Fruit fly (Drosophila melanogaster) ovary, adult (tissue): ENCODE measurements around the gene mTerf5.

Source experiments
- CG17801 ChIP-seq: fragments of 200-800 bp; optimal IDR thresholded peaks from 2 replicates; lab custom pipeline; 2019; ENCODE audit warnings: missing biosample characterization, mild to moderate bottlenecking, missing genetic modification characterization, moderate library complexity; ENCODE audit not compliant: partially characterized antibody

Gene mTerf5

DNA sequence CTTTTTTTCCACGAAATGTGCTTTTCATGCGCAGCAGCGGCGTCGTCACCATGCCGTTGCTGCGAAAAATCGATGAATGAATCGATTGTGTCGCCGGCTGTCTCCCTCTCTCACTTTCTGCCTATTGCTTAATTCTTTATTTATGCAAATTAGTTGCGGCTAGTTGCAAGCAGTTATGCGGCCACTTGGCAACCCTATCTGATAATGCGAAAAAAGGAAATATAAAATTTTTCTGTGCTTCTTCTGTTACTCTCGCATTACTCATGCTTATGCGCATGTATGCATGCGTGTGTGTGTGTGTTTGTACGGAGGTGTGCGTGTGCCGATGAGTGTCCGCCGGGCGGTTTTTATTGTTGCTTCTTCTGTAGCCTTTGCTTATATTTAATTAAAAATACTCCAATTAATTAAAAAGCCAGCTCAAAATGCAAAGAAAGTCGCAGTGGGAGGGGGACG lies 20.3 kb upstream of the mTerf5 start:
- TF ChIP-seq CG17801 (GFP tag; lab: Kevin White, UChicago): no peak

DNA sequence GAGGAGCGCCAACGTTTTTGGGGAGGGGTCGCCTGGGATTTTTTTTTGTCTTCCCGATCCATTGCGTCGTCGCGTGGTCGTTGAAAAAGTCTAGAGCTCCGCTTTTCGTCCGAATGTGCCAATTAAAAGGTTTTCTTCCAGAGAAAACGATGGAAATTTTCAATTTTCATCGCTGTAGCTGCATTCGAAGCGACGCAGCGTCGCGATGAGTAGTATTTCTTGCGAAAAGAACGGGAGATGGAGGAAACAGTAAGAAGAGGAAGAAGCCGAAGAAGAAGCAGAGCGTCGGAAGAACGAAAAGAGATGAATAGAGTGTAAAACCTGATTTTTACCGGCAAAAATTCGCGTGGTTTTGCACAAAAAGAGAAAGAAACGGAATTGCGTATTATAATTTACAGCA lies 19.5 kb upstream of the mTerf5 start:
- TF ChIP-seq CG17801 (GFP tag; lab: Kevin White, UChicago): no peak

DNA sequence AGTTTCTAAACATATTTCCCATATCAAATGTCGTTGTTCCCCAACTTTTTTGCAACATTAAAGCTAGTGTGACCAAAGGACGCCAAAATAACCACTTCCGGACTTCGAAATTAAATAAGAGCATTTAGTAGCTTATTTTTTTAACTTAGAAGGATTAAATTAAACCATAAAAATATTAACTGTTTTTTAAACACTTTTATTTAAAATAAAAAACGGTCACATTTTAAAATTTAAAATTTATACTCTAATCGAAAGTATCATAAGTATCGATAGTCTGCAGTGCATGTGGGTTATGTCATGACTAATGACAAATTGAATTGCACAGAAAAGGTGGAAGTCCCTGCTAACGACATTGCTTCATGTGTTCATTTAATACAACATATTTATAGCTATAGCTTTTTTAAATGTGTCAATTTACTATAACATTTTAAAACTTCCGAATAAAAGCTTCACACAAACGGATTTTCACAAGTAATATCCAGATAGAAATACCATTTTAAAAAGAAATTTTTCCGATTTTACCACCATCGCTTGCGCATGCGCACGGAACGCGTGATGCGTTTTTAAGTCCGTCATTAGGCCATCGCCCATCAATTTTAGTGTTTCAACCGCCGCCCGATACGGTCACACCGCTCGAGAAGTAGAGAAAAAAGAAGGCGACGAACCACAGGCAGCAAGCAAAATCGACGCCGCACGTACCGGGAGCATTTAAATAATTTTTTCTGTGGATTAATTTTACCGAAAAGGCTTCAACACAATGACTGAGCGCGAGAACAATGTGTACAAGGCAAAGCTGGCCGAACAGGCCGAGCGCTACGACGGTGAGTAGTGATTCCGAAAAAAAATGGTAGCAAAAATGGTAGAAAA lies 18.8 kb upstream of the mTerf5 start, which contains the start of the genes CG7156 and 14-3-3epsilon:
Gene CG7156 (minus strand): TSS at position 71 of the 867 bp plus-strand sequence.
Gene 14-3-3epsilon (plus strand): TSS at position 443 of the 867 bp plus-strand sequence.
- peak; percentile 14 for TF ChIP-seq CG17801 (GFP tag; lab: Kevin White, UChicago)

DNA sequence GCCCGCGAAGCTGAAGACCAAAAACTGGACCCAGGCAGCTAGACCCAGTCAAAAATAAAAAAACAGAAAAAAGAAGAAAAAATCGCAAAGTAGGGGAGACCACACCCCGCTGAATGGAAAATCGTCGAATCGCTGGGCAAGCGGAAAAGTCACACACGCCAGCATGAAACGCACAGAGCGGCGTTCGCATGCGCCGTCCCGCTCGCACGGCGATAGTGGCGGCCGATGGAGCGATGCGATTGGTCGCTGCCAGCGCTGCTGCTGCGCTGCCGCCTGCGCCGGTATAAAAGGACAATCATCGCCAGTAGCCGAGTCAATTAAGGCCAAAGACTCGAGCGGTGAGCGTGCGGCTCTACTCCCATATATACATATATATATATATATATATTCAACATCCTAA lies 12.4 kb upstream of the mTerf5 start, which contains the start of gene repo:
Gene repo (plus strand): TSS at position 314 of the 400 bp plus-strand sequence.
- no peak for TF ChIP-seq CG17801 (GFP tag; lab: Kevin White, UChicago)

DNA sequence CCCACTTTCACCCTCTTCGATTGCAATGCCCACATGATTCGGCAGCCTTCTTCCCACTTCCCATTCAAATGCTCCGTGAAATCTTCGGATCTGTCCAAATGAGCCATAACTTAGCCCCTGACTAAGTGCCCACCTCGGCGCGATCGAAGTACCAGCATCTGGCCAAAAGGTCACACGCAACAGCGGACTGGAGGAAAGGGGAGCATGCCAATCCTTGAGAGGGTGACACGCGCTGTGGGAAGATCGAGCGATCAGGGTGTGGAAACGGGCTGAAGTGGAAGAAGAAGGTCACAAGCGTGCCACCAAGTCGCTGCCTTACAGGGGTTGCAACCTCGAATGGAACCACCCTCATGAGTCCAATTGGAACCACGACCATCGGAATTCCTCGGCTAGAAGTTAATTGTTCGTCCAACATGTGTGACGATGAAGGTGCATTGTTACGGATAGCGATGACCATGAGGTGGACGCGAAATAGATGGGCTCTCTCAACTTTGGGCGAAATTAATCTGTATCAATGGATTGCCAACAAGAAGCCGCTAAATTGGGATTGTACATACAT lies 11.3 kb upstream of the mTerf5 start:
- no peak for TF ChIP-seq CG17801 (GFP tag; lab: Kevin White, UChicago)

DNA sequence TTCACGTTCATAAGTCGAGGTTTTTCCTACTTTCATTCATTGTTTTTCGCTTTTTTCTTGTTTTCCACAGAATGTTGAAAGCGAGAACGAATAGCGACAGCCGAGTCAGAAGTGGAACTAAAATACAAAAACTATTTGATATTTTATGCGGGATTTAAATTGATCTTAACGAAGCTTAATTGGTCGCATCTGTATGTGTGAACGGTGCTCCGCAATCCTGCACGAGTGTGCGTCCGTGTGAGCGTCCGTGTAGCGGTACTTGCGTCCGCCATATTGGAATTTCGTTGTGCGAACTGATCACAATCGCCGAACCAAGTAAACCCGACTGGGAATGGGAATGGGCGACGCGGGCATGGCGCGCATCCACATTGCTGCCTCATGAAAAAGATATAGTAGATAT lies 8.7 kb upstream of the mTerf5 start:
- TF ChIP-seq CG17801 (GFP tag; lab: Kevin White, UChicago): no peak

DNA sequence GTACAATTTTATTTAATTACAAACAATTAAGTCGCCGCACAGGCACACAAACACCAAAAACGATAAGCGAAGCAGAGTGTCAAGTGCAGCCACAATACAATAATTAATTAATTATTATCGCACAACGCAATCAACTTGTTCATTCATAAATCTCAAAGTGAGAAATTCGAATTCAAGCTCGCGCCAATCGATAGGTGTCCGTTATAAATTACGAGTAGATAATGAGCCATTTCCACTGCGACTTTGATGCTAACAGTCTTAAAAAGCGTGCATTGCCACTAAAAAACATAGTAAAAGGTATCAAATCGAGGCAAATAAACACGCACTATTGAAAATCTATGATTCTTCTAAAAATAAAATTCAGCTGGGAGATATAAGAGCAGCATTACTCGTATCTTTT lies 6.7 kb upstream of the mTerf5 start:
- no peak for TF ChIP-seq CG17801 (GFP tag; lab: Kevin White, UChicago)

DNA sequence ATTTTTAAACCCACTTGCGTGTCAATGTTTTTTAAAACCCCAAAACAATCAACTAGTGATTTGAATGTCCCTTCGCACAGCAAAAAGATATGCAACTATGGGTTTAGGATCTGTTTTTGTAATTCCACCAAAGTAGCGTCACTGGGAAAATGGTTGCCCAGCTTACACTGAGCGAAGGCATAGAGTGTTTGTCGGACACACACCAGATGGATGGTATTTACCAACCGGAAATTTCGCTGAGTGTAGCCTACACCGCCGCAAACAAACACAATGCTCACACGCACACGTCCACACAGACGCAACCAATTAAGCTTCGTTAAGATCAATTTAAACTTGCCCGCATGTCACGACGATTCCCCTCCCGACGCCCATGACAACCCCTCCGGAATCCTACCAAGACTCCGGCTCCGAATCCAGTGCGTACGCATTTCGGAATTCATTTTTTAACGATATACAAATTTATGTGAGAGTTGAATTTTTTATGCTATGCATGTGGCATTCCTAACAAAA lies 5.3 kb upstream of the mTerf5 start:
- TF ChIP-seq CG17801 (GFP tag; lab: Kevin White, UChicago): no peak

DNA sequence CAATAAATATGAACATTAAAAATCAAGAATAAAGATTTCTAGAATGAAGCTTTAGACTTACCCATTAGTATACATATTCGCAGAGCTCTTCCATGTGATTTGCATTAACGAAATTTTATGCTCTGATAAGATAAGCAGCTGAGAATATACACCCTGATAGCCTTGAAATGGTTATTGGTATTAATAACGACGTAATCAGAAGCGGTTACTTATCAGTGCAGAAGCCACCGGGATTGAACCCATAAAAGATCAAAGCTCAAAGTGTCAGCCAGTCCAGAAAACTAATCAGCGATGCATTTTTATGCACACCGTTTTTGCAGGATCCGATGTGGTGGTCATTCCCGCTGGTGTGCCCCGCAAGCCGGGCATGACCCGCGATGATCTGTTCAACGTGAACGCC lies 3.9 kb upstream of the mTerf5 start:
- TF ChIP-seq CG17801 (GFP tag; lab: Kevin White, UChicago): no peak

DNA sequence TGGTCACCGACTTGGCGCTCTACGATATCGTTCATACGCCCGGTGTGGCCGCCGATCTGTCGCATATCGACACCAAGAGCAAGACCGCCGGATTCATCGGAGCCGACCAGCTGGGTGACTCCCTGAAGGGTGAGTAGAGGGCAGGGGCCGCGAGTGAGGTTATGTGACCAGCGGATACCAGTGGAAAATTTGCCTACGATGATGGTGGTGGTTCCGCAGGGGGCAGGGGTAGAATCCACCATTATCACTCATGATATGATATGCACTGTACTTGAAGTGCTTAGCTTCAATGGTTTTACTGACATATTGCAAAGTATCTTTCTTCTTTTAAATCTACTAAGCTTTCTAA lies 3.3 kb upstream of the mTerf5 start:
- TF ChIP-seq CG17801 (GFP tag; lab: Kevin White, UChicago): no peak

DNA sequence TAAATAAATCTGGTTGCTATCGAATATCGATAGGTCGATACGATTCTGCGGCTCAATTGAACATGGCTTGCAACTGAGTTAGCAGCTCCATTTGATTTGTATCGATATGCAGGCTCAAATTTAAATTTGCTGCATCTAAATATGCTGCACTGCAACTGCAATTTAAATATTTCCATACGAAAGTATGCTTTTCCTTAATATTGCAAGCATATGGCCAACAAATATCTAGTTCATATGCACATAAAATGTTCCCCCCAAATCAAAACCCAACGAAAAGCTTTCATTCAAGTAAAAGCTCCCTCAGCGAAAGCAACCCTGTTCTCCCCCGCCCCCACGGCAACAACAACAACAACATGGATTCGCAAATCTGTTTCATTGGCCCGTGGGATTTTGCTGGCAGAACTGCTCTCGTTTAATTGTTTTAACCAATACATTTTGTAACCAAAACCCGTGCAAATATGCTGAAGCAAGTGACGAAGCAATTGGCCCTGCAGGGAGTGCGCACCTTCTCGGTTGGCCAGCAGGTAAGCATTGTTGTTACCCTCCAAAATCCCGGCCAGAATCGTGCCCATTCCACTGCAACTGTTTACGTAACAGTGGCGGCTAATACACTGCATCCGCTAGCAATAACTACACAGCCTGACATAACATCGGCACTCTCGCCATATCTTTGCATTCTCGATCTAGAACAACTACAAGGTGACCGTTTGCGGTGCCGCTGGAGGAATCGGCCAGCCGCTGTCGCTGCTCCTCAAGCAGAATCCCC lies 2.7 kb upstream of the mTerf5 start, which contains the start of the genes CG7168 and Mdh2:
Gene CG7168 (minus strand): TSS at position 40 of the 766 bp plus-strand sequence.
Gene Mdh2 (plus strand): TSS at position 354 of the 766 bp plus-strand sequence.
- TF ChIP-seq CG17801 (GFP tag; lab: Kevin White, UChicago): peak; percentile 12

DNA sequence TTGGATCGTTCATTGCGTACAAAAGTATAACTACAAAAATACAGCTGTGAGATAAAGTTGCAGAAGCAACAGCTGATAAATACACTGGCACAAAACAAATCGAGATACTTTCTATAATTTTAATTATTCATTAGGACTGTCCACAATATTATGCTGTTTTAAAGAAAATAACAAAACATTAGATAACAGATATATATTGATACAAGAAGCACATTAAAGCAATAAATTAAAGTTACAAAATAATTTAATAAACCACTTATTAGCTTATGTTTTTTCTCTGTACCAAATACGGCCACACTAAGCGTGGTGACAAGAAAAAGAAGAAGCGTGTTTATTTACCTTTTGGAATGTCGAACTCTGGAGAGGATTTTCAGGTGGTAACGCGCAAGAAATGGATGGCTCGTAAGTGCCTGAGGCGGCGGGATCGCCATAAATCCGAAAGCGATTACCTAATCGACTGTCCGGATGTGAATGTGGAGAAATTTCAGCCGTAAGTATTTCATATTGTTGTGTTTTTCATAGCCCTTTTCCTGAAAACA lies 3.2 kb downstream of the mTerf5 start, which contains the start of the genes CG7988 and CG7183:
Gene CG7988 (plus strand): TSS at position 316 of the 539 bp plus-strand sequence.
Gene CG7183 (minus strand): TSS at position 489 of the 539 bp plus-strand sequence.
- peak; percentile 98 for TF ChIP-seq CG17801 (GFP tag; lab: Kevin White, UChicago)

DNA sequence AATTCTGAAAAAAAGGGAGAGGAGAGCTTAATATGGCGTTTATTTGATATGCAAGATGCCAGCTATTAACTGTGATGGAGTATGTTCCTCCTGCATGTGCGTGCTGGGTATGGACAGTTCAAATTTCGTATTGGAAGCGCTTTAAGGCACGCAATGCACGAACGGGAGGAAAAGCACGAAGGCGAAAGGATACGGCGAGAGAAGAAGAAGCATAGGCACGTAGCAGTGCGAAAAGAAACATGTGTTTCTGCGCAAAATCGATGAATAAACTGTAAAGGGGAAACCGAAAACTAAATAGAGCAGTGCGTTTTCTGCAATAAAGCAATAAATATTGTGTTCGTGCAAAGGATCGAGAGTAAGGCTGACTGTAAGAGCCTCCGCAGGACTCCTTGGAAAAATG lies 7.6 kb downstream of the mTerf5 start, which contains the start of gene CG14314:
Gene CG14314 (plus strand): TSS at position 243 of the 400 bp plus-strand sequence.
- no peak for TF ChIP-seq CG17801 (GFP tag; lab: Kevin White, UChicago)

DNA sequence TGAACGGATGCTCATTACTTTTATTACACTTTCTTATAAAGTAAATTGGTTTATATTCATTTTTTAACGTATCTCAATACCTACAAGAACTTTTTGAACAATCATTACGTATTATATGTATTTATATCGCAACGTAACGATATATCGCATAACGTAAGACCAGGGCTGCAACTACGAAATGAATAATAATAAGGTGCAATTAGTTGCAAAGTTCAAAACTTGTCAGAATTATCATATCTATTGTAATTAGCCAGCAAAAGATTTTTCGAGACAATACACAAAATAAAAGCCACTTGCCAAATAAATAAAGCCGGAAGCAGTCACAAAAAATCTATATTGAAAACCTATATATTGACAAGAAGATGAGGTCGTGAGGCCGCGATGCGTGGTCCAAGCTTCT lies 8.2 kb downstream of the mTerf5 start:
- peak; percentile 36 for TF ChIP-seq CG17801 (GFP tag; lab: Kevin White, UChicago)
